Fruit fly (Drosophila melanogaster): Measurements from ENCODE around the gene CG11670.

DNA sequence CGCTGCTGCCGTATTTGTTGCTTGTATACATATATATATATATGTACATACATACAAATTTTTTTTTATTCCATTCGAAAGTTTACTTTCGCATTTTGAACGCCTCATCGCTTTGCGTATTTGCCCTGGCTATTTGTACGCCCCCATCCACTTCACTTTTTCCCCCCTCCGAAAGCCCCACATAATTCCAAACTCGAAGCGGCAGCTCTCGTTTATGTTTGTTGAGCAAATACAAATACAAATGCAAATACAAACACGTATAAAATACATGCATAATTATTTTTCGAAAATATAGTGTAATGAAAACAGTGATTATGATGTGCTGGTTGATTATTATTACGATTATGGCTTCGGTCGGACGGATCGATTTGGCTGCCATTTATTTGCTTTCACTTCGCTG is 26.2 kb downstream of the CG11670 start:
- no peak for TF ChIP-seq pan (optimal IDR thresholded peaks at IDR 0.05)
- no peak for TF ChIP-seq CG8478 (optimal IDR thresholded peaks at IDR 0.05)
- no peak for TF ChIP-seq Dll (optimal IDR thresholded peaks at IDR 0.05)

Measured in whole organism.